Worm (Caenorhabditis elegans) whole organism, early embryonic: ENCODE measurements around the gene F22B3.5.

Source experiments
- B0310.2 ChIP-seq: sonication (generic microtip); optimal IDR thresholded peaks from 2 replicates; lab custom pipeline; 2016; ENCODE audit warnings: mild to moderate bottlenecking, missing genetic modification characterization, missing compliant biosample characterization
- F13C5.2 ChIP-seq: sonication (generic microtip); optimal IDR thresholded peaks from 2 replicates; lab custom pipeline; 2017; ENCODE audit warnings: mild to moderate bottlenecking, missing genetic modification characterization, inconsistent platforms, missing compliant biosample characterization
- aly-1 ChIP-seq: sonication (generic microtip); optimal IDR thresholded peaks from 2 replicates; lab custom pipeline; 2016; ENCODE audit warnings: missing genetic modification characterization, missing compliant biosample characterization
- ama-1 ChIP-seq: fragments of 150-350 bp; optimal IDR thresholded peaks from 2 replicates; lab custom pipeline; 2014
- ets-7 ChIP-seq: sonication (generic microtip); optimal IDR thresholded peaks from 2 replicates; lab custom pipeline; 2016; ENCODE audit warnings: missing genotype, missing genetic modification characterization, missing compliant biosample characterization
- hmbx-1 ChIP-seq: sonication (generic microtip); optimal IDR thresholded peaks from 2 replicates; lab custom pipeline; 2016; ENCODE audit warnings: mild to moderate bottlenecking, missing genetic modification characterization, missing compliant biosample characterization
- pes-1 ChIP-seq: fragments of 200-800 bp; sonication (Bioruptor generic); IDR thresholded peaks from 2 replicates; pipeline ENCODE4 v1.3.6; 2022; ENCODE audit warnings: missing genetic modification reagents, missing genetic modification characterization, missing compliant biosample characterization
- scrt-1 ChIP-seq: fragments of 200-800 bp; sonication (Bioruptor generic); IDR thresholded peaks from 2 replicates; pipeline ENCODE4 v1.3.6; 2022; ENCODE audit warnings: missing genetic modification characterization, missing compliant biosample characterization
- sea-1 ChIP-seq: fragments of 200-800 bp; sonication (Bioruptor generic); conservative IDR thresholded peaks from 2 replicates; pipeline ENCODE4 v1.3.6; 2022; ENCODE audit warnings: missing genetic modification characterization, missing compliant biosample characterization
- tbx-11 ChIP-seq: fragments of 200-800 bp; sonication (Bioruptor generic); IDR thresholded peaks from 2 replicates; pipeline ENCODE4 v1.3.6; 2022; ENCODE audit warnings: missing genetic modification characterization, missing compliant biosample characterization
- tbx-37 ChIP-seq: fragments of 200-800 bp; sonication (Bioruptor generic); conservative IDR thresholded peaks from 2 replicates; pipeline ENCODE4 v1.3.6; 2022; ENCODE audit warnings: missing genetic modification reagents, missing genetic modification characterization, missing compliant biosample characterization
- tra-4 ChIP-seq: sonication (generic microtip); optimal IDR thresholded peaks from 2 replicates; lab custom pipeline; 2017; ENCODE audit warnings: missing genetic modification characterization, missing compliant biosample characterization

- TF ChIP-seq ama-1 = no peak
- TF ChIP-seq tbx-37 (GFP tag; lab: Robert Waterston, UW) = no peak
- no peak for TF ChIP-seq ets-7 (tag; lab: Kevin White, UChicago)
- TF ChIP-seq B0310.2 (tag; lab: Kevin White, UChicago) = no peak
- TF ChIP-seq hmbx-1 (tag; lab: Kevin White, UChicago) = no peak
- TF ChIP-seq tbx-11 = no peak
- no peak for TF ChIP-seq scrt-1 (GFP tag; lab: Robert Waterston, UW)
- TF ChIP-seq tra-4 (tag; lab: Kevin White, UChicago) = no peak
- TF ChIP-seq pes-1 (GFP tag; lab: Robert Waterston, UW) = no peak
- TF ChIP-seq aly-1 = no peak
- TF ChIP-seq sea-1 = no peak
- no peak for TF ChIP-seq F13C5.2
Measured at ce11 chrIV:11458700-11459263, 42.2 kb upstream of the F22B3.5 start.
